Worm (Caenorhabditis elegans) whole organism, dauer: ENCODE results near the gene F40F9.10.

ENCODE experiments used
- unc-62 ChIP-seq: sonication (generic microtip); optimal IDR thresholded peaks from 2 replicates; lab custom pipeline; 2017; ENCODE audit warnings: missing biosample characterization, missing genetic modification reagents, missing genetic modification characterization

Gene F40F9.10

DNA sequence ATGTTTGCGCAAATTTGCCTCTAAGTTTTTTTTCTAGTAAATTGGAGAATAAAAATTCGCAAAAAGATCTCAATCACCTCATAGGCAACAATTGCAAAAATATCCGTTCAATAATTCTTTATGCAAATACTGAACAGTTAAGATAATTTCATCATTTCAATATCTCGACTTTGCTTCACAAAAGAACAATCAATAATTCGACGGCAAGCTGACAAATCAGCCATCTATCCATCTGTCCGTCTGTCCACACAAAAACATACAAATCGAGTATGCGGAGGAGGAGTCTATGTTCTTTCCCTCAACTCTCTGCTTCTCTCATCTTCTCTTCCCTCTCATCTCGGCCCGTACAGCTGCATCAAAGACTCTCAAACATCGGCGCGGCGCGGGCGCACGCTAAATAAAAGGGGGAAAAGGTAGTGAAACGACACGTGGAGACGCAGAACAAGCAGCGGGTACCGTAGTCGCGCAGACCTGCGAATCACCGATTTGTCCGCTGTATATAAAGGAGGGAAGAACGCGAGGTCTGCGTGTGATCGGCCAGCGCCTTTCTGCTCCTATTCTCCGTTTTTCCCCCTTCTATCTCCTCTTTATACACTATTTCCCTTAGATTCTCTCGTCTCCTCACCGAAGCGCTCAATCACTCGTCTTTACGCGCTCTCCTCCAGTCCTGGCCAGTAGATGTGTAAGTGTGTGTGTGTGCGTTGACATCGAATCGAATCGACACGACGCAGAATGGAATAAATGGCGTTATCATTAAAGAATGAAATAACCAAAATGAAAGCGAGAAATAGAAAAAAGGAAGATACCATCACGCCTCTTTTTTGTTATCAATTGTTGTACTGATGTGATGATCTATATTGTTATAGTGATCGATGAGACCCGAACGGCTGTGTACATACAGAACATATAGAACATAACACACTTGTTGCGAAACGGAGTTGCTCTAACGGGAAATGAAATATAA lies 17.6 kb upstream of the F40F9.10 start:
- TF ChIP-seq unc-62 (GFP tag; lab: Kevin White, UChicago): peak; percentile 28

DNA sequence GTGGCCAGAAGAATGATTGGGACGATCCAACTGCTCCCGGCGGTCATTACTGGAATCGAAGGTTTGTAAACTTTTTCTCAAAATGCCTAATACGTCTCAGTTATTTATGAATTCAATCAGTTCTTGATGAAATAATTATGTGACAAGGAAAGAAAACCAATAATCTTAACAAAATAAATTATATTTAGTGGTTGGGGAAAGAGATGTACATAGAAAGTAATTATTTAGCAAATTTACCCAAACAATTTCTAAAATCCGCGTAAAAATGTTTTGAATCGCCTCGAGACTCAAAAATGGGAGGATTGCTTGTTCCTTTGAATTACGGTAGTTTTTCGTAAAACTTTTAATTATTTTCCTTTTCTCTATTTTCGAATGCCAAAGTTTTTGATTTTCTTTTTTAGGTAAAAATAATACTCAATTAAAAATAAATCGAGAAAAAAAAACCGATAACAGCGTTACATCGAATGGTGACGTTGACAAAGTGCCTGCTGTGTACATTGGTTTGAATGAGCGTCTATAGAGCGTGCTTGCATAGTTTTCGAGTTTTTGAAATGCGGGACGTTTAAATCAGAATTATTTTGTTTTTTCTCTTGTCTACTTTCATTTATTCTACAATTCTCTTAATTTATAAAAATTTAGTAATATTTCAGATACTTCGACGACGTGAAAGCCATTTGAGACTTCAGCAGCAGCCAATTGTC lies 16.2 kb upstream of the F40F9.10 start, which contains the start of the genes aagr-3 and drap-1:
Gene aagr-3, minus strand, starts transcription at position 51 of the 701 bp plus-strand sequence.
Gene drap-1, plus strand, starts transcription at position 645 of the 701 bp plus-strand sequence.
- no peak for TF ChIP-seq unc-62 (GFP tag; lab: Kevin White, UChicago)

DNA sequence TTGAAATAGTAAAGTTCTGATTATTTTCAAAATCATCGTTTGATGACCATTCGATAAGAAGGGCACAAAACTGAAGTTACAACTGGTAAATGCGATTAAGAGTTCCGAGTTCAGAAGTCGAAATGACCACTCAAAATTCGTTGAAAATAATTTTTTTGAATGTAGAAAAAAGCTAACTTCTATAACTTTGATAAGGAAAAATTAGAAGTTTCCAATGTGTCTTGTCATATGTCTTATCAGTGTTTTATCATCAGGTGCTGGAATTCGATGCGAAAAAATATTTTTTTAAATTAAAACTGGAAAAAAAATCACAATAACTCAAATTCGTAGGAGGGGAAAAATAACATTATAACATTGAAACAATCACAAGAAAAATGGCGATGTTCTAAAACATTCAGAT lies 12.3 kb upstream of the F40F9.10 start:
- TF ChIP-seq unc-62 (GFP tag; lab: Kevin White, UChicago): no peak

DNA sequence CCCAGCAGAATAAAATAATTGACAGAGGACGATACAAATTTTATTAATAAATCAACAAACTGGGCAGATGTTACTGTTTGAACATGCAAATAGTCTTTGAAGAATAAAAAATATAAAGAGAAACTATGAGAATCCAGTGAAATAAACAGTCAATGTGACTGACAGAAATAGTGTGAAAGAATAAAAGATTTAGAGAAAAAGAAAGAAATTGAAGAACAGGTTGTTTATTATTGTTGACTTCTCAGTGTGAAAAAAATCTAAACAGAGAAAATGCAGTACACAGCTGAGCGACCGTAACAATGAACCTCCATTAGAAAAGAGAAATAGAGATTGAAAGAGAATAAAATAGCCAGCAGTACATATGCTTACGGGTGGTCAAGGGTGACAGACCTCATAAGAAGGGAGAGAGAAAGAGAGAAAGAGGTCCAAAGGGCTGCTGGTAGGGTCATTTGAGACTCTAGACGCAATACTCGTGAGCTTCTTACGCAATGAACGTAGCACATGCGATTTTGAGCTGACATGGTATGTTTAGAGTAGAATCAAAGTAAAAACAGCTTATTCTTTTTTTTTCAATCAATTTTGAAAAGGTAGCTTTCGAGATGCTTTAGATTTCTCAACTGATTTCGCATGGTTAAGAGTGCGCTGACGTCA lies 10.7 kb upstream of the F40F9.10 start, which contains the start of gene slcr-46.3:
Gene slcr-46.3, minus strand, starts transcription at position 86 of the 651 bp plus-strand sequence.
- TF ChIP-seq unc-62 (GFP tag; lab: Kevin White, UChicago): no peak

DNA sequence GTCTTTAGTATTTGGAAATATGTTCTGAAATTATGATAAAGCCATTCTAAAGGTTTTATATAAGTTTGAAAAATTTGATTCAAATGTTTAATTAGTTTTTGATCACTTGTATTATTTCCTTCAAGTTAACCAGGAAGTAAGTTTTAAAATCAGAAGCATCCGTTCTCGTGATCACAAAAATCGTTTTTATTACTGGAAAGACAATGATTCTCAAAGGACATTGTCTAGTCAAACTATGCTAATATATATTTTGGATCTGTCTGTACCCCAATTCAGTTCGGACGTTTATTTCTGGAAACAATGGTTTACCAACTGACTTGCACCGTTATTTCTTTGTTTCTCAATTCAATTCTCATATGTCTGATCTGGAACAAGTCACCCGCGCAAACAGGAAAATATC lies 3.0 kb upstream of the F40F9.10 start, which contains the start of gene str-188:
Gene str-188, plus strand, starts transcription at position 301 of the 400 bp plus-strand sequence.
- TF ChIP-seq unc-62 (GFP tag; lab: Kevin White, UChicago): no peak

DNA sequence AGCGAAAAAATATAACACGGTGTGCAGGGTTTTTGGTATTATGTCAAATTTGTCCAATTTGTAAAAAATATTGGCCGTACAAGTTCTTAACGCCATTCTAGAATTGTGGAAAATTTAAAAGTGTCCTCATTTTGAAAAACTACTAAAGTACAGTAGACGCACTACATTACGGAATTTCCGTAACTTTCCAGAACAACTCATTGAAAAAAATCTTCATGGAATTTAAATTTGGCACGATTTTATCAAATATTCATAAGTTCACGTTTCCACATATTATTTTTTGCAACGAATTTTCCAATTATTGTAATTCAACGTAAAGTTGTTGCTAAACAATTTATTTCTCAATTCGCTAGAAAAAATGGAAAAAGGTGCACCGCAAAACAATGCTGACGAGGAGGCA lies 1.5 kb upstream of the F40F9.10 start, which contains the start of gene F40F9.3:
Gene F40F9.3, plus strand, starts transcription at position 301 of the 400 bp plus-strand sequence.
- TF ChIP-seq unc-62 (GFP tag; lab: Kevin White, UChicago): no peak

DNA sequence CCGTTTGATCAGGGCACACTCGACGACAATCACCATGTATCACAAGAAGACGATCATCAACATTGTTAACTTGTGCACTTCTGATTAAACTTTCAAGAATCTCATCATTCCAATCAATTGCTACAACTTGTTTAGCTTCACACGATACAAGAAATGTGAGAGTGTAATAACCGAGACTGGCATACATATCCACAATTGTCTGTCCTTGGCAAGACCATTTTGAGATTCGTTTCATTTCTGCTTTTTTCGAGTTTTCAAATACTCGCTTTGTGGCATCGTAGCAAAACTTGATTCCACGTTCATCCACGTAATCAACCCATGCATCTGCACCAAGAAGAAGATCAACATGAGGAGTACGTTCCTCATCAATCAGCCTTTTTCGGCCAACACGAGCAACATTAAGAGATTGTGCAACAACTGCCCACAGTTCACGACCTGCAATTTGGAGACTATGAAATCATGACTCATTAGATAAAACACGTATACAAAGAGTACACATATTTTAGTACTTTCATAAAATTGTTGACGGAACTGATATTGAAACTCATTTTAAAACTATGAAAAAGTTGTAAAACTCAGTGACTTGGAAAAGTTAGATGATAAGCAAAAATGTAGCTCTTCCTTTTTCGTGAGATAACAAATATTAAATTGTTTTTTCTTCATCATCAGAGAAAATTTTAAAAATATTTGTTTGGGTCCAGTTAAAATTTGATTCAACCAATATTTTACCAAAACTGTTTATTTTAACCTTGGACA lies 836 bp downstream of the F40F9.10 start:
- no peak for TF ChIP-seq unc-62 (GFP tag; lab: Kevin White, UChicago)

DNA sequence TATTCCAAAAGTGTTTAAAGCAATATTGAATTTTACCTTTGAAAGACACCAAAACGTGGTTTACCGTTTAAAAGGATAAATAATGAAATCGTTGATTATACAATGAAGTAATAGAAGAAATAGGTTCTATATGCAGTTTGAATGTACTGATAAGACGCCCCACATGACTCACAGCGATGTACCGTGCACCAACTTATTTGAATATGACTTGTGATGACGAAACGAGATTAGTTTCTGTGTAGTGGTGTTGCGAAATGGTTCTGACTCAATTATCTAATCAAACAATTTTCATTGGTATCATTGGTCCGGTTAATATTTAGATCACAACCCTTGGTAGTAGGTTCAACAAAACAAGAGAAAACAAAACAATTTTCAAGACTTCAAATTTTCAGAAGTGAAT lies 2.3 kb downstream of the F40F9.10 start:
- TF ChIP-seq unc-62 (GFP tag; lab: Kevin White, UChicago): no peak

DNA sequence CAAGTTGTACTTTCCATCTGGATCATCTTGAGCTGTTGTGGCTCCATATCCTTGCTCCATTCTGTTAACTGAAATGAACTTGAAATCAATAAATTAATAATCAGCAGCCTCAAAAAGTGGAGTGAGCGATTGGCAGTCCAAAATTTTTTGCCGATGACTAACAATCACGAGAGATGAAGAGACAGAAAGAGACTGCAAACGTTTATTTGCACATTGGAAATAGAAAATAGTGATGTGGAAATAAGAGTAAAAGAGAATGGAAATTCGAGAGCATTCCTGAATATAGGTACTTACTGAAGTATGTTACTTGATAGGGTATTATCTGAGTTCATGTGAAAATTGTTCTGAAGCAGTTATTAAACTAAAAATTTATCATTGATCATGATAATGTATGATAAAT lies 3.7 kb downstream of the F40F9.10 start, which contains the start of gene tag-120:
Gene tag-120, minus strand, starts transcription at position 68 of the 400 bp plus-strand sequence.
- no peak for TF ChIP-seq unc-62 (GFP tag; lab: Kevin White, UChicago)

DNA sequence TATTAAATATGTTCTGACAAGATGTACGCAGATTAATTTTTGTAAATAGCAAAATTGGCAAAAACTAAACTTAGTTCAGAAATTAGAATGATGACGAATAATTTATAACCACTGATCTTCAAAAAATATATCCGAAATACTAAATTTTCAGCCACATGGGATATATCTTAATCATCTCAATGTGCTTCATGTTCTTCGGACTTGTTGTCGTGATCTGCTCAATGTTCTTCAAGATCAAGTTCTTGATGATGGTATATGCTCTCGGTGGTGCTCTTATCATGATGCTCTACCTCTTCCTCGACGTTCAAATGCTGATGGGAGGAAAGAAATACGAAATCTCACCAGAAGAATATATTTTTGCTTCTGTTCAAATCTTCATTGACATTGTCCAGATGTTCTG lies 6.8 kb downstream of the F40F9.10 start:
- no peak for TF ChIP-seq unc-62 (GFP tag; lab: Kevin White, UChicago)

DNA sequence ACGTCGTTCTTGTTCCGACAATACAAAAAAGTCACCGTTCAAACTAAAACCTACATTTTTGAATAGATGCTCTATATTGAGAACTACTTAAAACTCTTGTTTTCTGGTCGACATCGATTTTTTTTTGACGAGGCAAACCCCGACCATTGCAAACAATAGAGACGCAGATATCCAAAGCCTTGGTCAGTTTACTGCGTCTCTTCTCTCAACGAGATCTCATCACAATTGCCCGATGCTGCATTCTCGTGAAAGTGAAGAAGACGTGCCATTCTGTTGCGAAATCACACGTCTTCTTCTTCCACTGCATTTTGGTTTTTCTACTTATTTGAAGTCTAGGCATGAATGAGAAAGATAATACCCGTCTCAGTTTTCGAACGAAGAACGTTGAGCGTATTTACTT lies 9.0 kb downstream of the F40F9.10 start:
- no peak for TF ChIP-seq unc-62 (GFP tag; lab: Kevin White, UChicago)

DNA sequence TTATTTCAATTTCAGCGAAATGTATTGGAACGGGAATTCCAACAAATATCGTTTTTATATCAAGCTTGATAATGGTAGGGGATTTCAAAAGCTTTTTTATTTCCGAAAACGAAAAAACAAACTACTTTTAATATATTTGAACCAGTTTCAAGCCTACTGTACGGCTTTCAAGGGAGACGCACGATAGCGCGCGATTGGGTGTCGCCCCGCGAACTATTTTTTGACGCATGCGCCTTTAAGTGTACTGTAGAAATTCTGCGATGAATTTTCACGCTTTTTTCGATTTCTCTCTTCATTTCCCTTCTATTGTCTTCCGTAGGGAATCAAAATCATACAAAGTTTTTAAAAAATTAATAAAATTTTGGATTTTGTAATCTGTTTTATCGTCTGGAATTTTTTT lies 9.9 kb downstream of the F40F9.10 start:
- no peak for TF ChIP-seq unc-62 (GFP tag; lab: Kevin White, UChicago)

DNA sequence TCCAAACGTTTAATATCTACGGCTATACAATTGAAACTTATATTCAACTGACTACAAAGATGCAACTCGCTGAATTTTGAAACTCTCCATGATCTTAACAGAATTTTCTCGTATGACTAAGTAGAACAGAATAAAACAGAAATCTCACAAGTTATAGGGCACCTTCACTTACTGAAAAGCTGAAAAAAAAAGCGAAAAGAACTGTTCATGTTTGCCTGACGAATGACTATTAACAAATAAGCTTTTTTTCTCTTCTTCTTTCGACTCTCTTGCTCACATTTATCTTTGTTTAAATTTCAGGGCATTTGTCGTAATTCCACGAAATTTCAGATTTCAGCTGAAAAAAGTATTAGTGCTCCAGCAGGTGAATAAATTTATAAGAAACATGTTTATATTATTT lies 10.7 kb downstream of the F40F9.10 start, which contains the start of gene xbx-6:
Gene xbx-6, plus strand, starts transcription at position 301 of the 400 bp plus-strand sequence.
- no peak for TF ChIP-seq unc-62 (GFP tag; lab: Kevin White, UChicago)

DNA sequence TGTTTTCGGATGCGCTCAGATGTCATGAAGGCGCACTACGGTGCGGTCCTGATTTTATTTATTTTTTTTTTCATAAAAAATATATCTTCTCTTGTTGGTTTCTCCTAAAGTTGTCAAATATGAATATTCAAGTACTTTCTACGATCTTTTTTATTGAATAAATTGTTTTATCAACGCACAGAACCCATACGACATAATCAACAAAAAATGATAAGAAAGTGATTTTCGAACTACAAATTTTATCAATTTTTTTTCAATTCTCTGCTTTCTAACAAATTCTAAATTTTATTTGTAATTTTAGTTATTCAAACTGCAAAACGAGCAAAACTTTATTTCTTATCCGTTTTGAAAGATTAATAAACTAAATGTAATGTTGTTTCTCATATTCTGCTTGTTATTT lies 11.6 kb downstream of the F40F9.10 start:
- TF ChIP-seq unc-62 (GFP tag; lab: Kevin White, UChicago): no peak
